Worm (Caenorhabditis elegans) whole organism, L4 larva: ENCODE results near the gene nduf-9.
A peak's percentile ranks its signal among the peaks of the same experiment; 100 is the strongest.

Source experiments
- D1046.2 ChIP-seq: fragments of 200-800 bp; sonication (Bioruptor generic); IDR thresholded peaks from 2 replicates; pipeline ENCODE4 v1.3.6; 2022; ENCODE audit warnings: missing genetic modification characterization, missing compliant biosample characterization
- F10B5.3 ChIP-seq: sonication (generic microtip); optimal IDR thresholded peaks from 2 replicates; lab custom pipeline; 2016; ENCODE audit warnings: mild to moderate bottlenecking, missing genetic modification characterization, missing compliant biosample characterization
- F37D6.2 ChIP-seq: sonication (generic microtip); optimal IDR thresholded peaks from 2 replicates; lab custom pipeline; 2016; ENCODE audit warnings: mild to moderate bottlenecking, missing genetic modification characterization, missing compliant biosample characterization
- R02D3.7 ChIP-seq: fragments of 150-350 bp; sonication (generic microtip); optimal IDR thresholded peaks from 3 replicates; lab custom pipeline; 2014; ENCODE audit warnings: missing biosample characterization, missing genetic modification characterization
- T20F7.1 ChIP-seq: fragments of 200-800 bp; sonication (Bioruptor generic); optimal IDR thresholded peaks from 2 replicates; lab custom pipeline; 2018; ENCODE audit warnings: mild to moderate bottlenecking, missing genetic modification characterization, missing compliant biosample characterization
- T26A8.4 ChIP-seq: fragments of 200-800 bp; sonication (Bioruptor generic); IDR thresholded peaks from 2 replicates; pipeline ENCODE4 v1.3.6; 2022; ENCODE audit warnings: missing genetic modification characterization, missing compliant biosample characterization
- ZK337.2 ChIP-seq: fragments of 200-800 bp; sonication (Bioruptor generic); IDR thresholded peaks from 2 replicates; pipeline ENCODE4 v1.3.6; 2022; ENCODE audit warnings: missing genetic modification reagents, missing genetic modification characterization, missing compliant biosample characterization
- aha-1 ChIP-seq: fragments of 150-350 bp; peaks from one replicate; lab custom pipeline; 2014; ENCODE audit warnings: missing biosample characterization, missing genetic modification characterization
- attf-4 ChIP-seq: sonication (generic microtip); optimal IDR thresholded peaks from 3 replicates; lab custom pipeline; 2017; ENCODE audit warnings: missing biosample characterization, missing genetic modification characterization
- ceh-20 ChIP-seq: fragments of 200-800 bp; sonication (Bioruptor generic); IDR thresholded peaks from 2 replicates; pipeline ENCODE4 v1.3.6; 2022; ENCODE audit warnings: missing genetic modification reagents, missing genetic modification characterization, missing compliant biosample characterization
- ceh-28 ChIP-seq: fragments of 150-350 bp; optimal IDR thresholded peaks from 2 replicates; lab custom pipeline; 2014; ENCODE audit warnings: missing biosample characterization, missing genetic modification reagents, missing genetic modification characterization
- ceh-32 ChIP-seq: sonication (generic microtip); optimal IDR thresholded peaks from 2 replicates; lab custom pipeline; 2016; ENCODE audit warnings: mild to moderate bottlenecking, missing genetic modification characterization, missing compliant biosample characterization; ENCODE audit not compliant: poor library complexity
- ceh-44 ChIP-seq: fragments of 200-800 bp; sonication (Bioruptor generic); IDR thresholded peaks from 2 replicates; pipeline ENCODE4 v1.3.6; 2022; ENCODE audit warnings: missing genetic modification reagents, missing genetic modification characterization, missing compliant biosample characterization
- ces-1 ChIP-seq: fragments of 150-350 bp; sonication (generic microtip); optimal IDR thresholded peaks from 4 replicates; lab custom pipeline; 2014; ENCODE audit warnings: missing biosample characterization, missing genetic modification reagents, missing genetic modification characterization
- ctbp-1 ChIP-seq: fragments of 200-800 bp; sonication (Bioruptor generic); IDR thresholded peaks from 2 replicates; pipeline ENCODE4 v1.3.6; 2022; ENCODE audit warnings: missing genetic modification reagents, missing genetic modification characterization, missing compliant biosample characterization
- daf-8 ChIP-seq: fragments of 200-800 bp; sonication (Bioruptor generic); IDR thresholded peaks from 2 replicates; pipeline ENCODE4 v1.3.6; 2022; ENCODE audit warnings: missing genetic modification characterization, missing compliant biosample characterization
- dmd-9 ChIP-seq: fragments of 200-800 bp; sonication (Bioruptor generic); IDR thresholded peaks from 2 replicates; pipeline ENCODE4 v1.3.6; 2022; ENCODE audit warnings: missing genetic modification reagents, missing genetic modification characterization, missing compliant biosample characterization
- dpl-1 ChIP-seq: fragments of 150-350 bp; optimal IDR thresholded peaks from 2 replicates; lab custom pipeline; 2014; ENCODE audit warnings: missing biosample characterization, missing genetic modification reagents, missing genetic modification characterization
- egl-43 ChIP-seq: fragments of 200-800 bp; sonication (Bioruptor generic); IDR thresholded peaks from 2 replicates; pipeline ENCODE4 v1.3.6; 2022; ENCODE audit warnings: missing genetic modification reagents, missing genetic modification characterization, missing compliant biosample characterization
- fos-1 ChIP-seq: fragments of 150-350 bp; optimal IDR thresholded peaks from 2 replicates; lab custom pipeline; 2014; ENCODE audit warnings: missing biosample characterization, missing genetic modification characterization
- hlh-30 ChIP-seq: sonication (generic microtip); optimal IDR thresholded peaks from 2 replicates; lab custom pipeline; 2017; ENCODE audit warnings: antibody characterized with exemption, mild to moderate bottlenecking, missing genetic modification characterization, missing compliant biosample characterization; ENCODE audit not compliant: insufficient read depth
- hmg-1.1 ChIP-seq: fragments of 200-800 bp; sonication (Bioruptor generic); IDR thresholded peaks from 2 replicates; pipeline ENCODE4 v1.3.6; 2022; ENCODE audit warnings: missing genetic modification reagents, missing genetic modification characterization, missing compliant biosample characterization
- jun-1 ChIP-seq: fragments of 150-350 bp; optimal IDR thresholded peaks from 2 replicates; lab custom pipeline; 2014; ENCODE audit warnings: missing biosample characterization, missing genetic modification reagents, missing genetic modification characterization
- lin-1 ChIP-seq: fragments of 200-800 bp; sonication (Bioruptor generic); IDR thresholded peaks from 2 replicates; pipeline ENCODE4 v1.3.6; 2022; ENCODE audit warnings: missing genetic modification reagents, missing genetic modification characterization, missing compliant biosample characterization
- lin-13 ChIP-seq: fragments of 150-350 bp; optimal IDR thresholded peaks from 2 replicates; lab custom pipeline; 2014; ENCODE audit warnings: missing biosample characterization, missing genetic modification reagents, missing genetic modification characterization
- lin-38 ChIP-seq: fragments of 200-800 bp; sonication (Bioruptor generic); IDR thresholded peaks from 2 replicates; pipeline ENCODE4 v1.3.6; 2022; ENCODE audit warnings: missing genetic modification reagents, missing genetic modification characterization, missing compliant biosample characterization
- lsy-2 ChIP-seq, 2 experiments: fragments of 150-350 bp in 1 of 2; sonication (generic microtip) in 1 of 2; optimal IDR thresholded peaks; 2 replicates each; lab custom pipeline; 2014 to 2017; ENCODE audit warnings: missing biosample characterization in 2 of 2, missing genetic modification characterization in 2 of 2
- madf-9 ChIP-seq: fragments of 200-800 bp; sonication (Bioruptor generic); conservative IDR thresholded peaks from 2 replicates; pipeline ENCODE4 v1.3.6; 2022; ENCODE audit warnings: missing genetic modification reagents, missing genetic modification characterization, missing compliant biosample characterization
- mep-1 ChIP-seq: fragments of 150-350 bp; sonication (generic microtip); optimal IDR thresholded peaks from 3 replicates; lab custom pipeline; 2014; ENCODE audit warnings: missing biosample characterization, missing genetic modification characterization
- mes-2 ChIP-seq: sonication (generic microtip); optimal IDR thresholded peaks from 2 replicates; lab custom pipeline; 2016; ENCODE audit warnings: missing genotype, mild to moderate bottlenecking, missing genetic modification characterization, missing compliant biosample characterization; ENCODE audit not compliant: poor library complexity, severe bottlenecking
- nhr-76 ChIP-seq: fragments of 150-350 bp; optimal IDR thresholded peaks from 2 replicates; lab custom pipeline; 2014; ENCODE audit warnings: missing biosample characterization, missing genetic modification characterization
- pha-4 ChIP-seq, 2 experiments: fragments of 150-350 bp in 1 of 2; fragments of 200-800 bp in 1 of 2; sonication (Bioruptor generic) in 1 of 2; IDR thresholded peaks in 1 of 2; optimal IDR thresholded peaks in 1 of 2; 2 replicates each; pipeline versions ENCODE4 v1.3.6 to Lab custom; 2014 to 2022; ENCODE audit warnings: missing genetic modification characterization in 2 of 2, missing genetic modification reagents in 2 of 2, missing biosample characterization in 1 of 2, missing compliant biosample characterization in 1 of 2
- rbr-2 ChIP-seq: sonication (generic microtip); optimal IDR thresholded peaks from 2 replicates; lab custom pipeline; 2016; ENCODE audit warnings: missing genotype, missing genetic modification characterization, missing compliant biosample characterization
- set-16 ChIP-seq: fragments of 200-800 bp; sonication (Bioruptor generic); IDR thresholded peaks from 2 replicates; pipeline ENCODE4 v1.3.6; 2022; ENCODE audit warnings: missing genetic modification reagents, missing genetic modification characterization, missing compliant biosample characterization
- tag-97 ChIP-seq: fragments of 200-800 bp; sonication (Bioruptor generic); IDR thresholded peaks from 2 replicates; pipeline ENCODE4 v1.3.6; 2022; ENCODE audit warnings: missing genetic modification characterization, missing compliant biosample characterization
- unc-62 ChIP-seq, 3 experiments: fragments of 150-350 bp in 1 of 3; sonication (generic microtip); optimal IDR thresholded peaks in 2 of 3; peaks in 1 of 3; 1 replicate in 1 of 3; 2 replicates in 2 of 3; lab custom pipeline; 2014 to 2017; ENCODE audit warnings: missing biosample characterization in 3 of 3, missing genetic modification characterization in 3 of 3, missing genetic modification reagents in 3 of 3, missing genotype in 1 of 3
- zip-11 ChIP-seq: fragments of 200-800 bp; sonication (Bioruptor generic); IDR thresholded peaks from 2 replicates; pipeline ENCODE4 v1.3.6; 2022; ENCODE audit warnings: missing genetic modification characterization, missing compliant biosample characterization
- zip-2 ChIP-seq: fragments of 150-350 bp; optimal IDR thresholded peaks from 2 replicates; lab custom pipeline; 2014; ENCODE audit warnings: missing biosample characterization, missing genetic modification characterization

nduf-9 gene

DNA sequence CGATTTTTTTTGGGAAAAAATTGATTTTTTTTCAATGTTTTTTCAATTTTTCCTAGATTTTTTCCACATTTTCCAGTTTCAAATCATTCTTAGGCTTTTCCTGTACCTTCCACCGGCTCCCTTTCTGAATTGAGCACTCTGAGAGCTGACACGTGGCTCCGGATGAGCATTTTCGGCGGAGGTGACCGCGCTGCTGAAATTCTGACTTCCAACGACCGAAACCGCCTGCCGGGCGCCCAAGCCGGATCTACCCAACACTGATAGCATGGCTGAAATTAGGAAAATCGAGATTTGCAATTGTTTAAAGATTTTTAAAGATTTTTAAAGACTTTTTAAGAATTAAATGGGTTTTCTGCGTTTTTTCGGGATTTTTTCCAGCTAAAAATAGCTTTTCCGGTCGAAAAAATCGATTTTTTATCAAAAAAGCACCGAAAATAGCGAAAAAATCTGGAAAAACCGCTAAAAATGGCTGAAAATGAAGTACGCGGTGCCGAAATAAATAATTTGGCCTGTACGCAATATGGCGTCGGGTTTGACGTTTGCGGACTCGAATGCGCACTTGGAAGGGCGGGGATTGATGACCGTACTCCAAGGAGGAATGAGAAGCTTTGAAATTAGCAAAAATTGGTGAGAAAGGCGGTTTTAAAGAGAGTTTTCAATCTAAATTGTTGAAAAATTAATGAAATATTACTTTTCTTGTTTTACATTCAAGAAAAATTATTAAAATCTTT lies at the start of gene nduf-9:
TSS of gene nduf-9 (minus strand) at position 269 of the 731 bp plus-strand sequence.
- TF ChIP-seq nhr-76 (tag; lab: Kevin White, UChicago) = no peak
- no peak for TF ChIP-seq ceh-20 (GFP tag; lab: Robert Waterston, UW)
- TF ChIP-seq zip-11 = no peak
- TF ChIP-seq R02D3.7 = no peak
- TF ChIP-seq unc-62 (GFP tag; optimal IDR thresholded peaks at IDR 0.05 in 1 of 2; lab: Kevin White, UChicago) = peak in 1 of 2 experiments; percentile 63
- no peak for TF ChIP-seq unc-62 (tag; optimal IDR thresholded peaks at IDR 0.05; lab: Kevin White, UChicago)
- TF ChIP-seq pha-4 (GFP tag; IDR thresholded peaks at IDR 0.05; lab: Robert Waterston, UW) = no peak
- no peak for TF ChIP-seq pha-4 (tag; optimal IDR thresholded peaks at IDR 0.05; lab: Kevin White, UChicago)
- no peak for TF ChIP-seq D1046.2 (GFP tag; lab: Robert Waterston, UW)
- TF ChIP-seq F10B5.3 (tag; lab: Kevin White, UChicago) = no peak
- TF ChIP-seq fos-1 (tag; lab: Kevin White, UChicago) = no peak
- no peak for TF ChIP-seq ceh-28
- no peak for TF ChIP-seq ceh-44 (GFP tag; lab: Robert Waterston, UW)
- TF ChIP-seq aha-1 = peak; percentile 53
- TF ChIP-seq lin-38 (GFP tag; lab: Robert Waterston, UW) = peak; percentile 9
- TF ChIP-seq egl-43 (GFP tag; lab: Robert Waterston, UW) = no peak
- TF ChIP-seq set-16 = peak; percentile 52; the same call in 1 of the 2 replicates
- TF ChIP-seq daf-8 (GFP tag; lab: Robert Waterston, UW) = no peak
- TF ChIP-seq rbr-2 (tag; lab: Kevin White, UChicago) = peak; percentile 6
- peak; percentile 8; the same call in 1 of the 2 replicates for TF ChIP-seq hmg-1.1 (GFP tag; lab: Robert Waterston, UW)
- no peak for TF ChIP-seq dmd-9 (GFP tag; lab: Robert Waterston, UW)
- no peak for TF ChIP-seq attf-4 (tag; lab: Kevin White, UChicago)
- no peak for TF ChIP-seq jun-1
- no peak for TF ChIP-seq lin-1 (GFP tag; lab: Robert Waterston, UW)
- no peak for TF ChIP-seq zip-2
- TF ChIP-seq ctbp-1 (GFP tag; lab: Robert Waterston, UW) = no peak
- peak; percentile 30 to 95 for TF ChIP-seq lsy-2 (tag; optimal IDR thresholded peaks at IDR 0.05; lab: Kevin White, UChicago)
- no peak for TF ChIP-seq ZK337.2 (GFP tag; lab: Robert Waterston, UW)
- TF ChIP-seq ceh-32 (tag; lab: Kevin White, UChicago) = no peak
- TF ChIP-seq dpl-1 (GFP tag; lab: Kevin White, UChicago) = peak; percentile 49
- TF ChIP-seq madf-9 (GFP tag; lab: Robert Waterston, UW) = no peak
- no peak for TF ChIP-seq tag-97 (GFP tag; lab: Robert Waterston, UW)
- peak; percentile 11 for TF ChIP-seq hlh-30 (tag; lab: Kevin White, UChicago)
- no peak for TF ChIP-seq ces-1
- no peak for TF ChIP-seq T20F7.1
- TF ChIP-seq lin-13 (GFP tag; lab: Kevin White, UChicago) = peak; percentile 29
- no peak for TF ChIP-seq T26A8.4 (GFP tag; lab: Robert Waterston, UW)
- TF ChIP-seq F37D6.2 (tag; lab: Kevin White, UChicago) = no peak
- peak; percentile 83 for TF ChIP-seq mes-2

DNA sequence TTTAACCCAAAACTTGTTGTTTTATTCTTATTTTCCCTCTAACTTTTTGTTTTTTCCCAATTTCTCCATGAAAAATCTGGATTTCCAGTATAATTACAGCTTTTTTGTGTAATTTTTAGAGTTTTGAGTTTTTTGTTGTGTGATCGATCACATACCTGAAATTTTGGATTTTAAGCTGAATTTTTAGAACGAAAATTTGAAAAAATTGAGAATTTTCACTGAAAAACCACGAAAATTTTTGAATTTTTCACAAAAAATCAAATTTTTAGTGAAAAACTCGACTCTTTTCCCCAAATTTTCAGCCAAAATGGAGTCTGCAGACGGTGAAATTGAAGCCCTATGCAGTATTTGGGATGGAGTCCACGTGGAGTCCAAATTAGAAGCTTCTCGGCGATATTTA lies 48.8 kb upstream of the nduf-9 start, which contains the start of gene Y53G8AR.5:
TSS of gene Y53G8AR.5 (plus strand) at position 301 of the 400 bp plus-strand sequence.
- no peak for TF ChIP-seq mep-1 (tag; lab: Kevin White, UChicago)
- peak; percentile 42 for TF ChIP-seq aha-1
- no peak for TF ChIP-seq lsy-2 (tag; optimal IDR thresholded peaks at IDR 0.05; lab: Kevin White, UChicago)
